Worm (Caenorhabditis elegans): Measurements from ENCODE around the gene dyf-4.

- TF ChIP-seq nhr-23 (tag; optimal IDR thresholded peaks at IDR 0.05) (no peak), R02D3.7 (tag; optimal IDR thresholded peaks at IDR 0.05) (no peak), nhr-10 (tag; optimal IDR thresholded peaks at IDR 0.05) (no peak), nhr-77 (tag; optimal IDR thresholded peaks at IDR 0.05) (no peak), unc-62 (GFP tag; optimal IDR thresholded peaks at IDR 0.05) (no peak)
Measured at ce11 chrV:12541207-12541606, 15.7 kb upstream of the dyf-4 start.

Measured in whole organism, L2 larva.